Worm (Caenorhabditis elegans): Measurements from ENCODE around the gene C17C3.24.

Gene C17C3.24

DNA sequence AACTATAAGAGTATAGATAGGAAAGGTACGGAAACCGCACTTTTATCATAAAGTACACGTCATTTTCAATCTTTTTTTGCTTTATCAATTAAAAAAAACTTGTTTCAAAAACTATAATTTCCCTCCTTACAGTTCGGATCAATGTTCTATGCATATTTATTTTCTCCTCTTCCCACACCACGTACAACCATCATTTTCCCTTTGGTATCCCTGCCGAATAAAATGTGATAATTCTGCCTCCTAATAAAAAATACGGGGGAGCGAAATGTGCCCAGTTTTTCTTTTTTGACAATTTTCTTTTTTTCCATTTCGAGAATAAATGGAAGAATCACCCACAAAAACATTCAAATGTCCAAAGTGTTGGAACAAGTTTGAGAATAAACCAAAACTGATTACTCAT, 26.0 kb downstream of the C17C3.24 start, which contains the start of gene ZK177.3:
Gene ZK177.3, plus strand, starts transcription at position 301 of the 400 bp plus-strand sequence.
- TF ChIP-seq ttx-3 (tag; optimal IDR thresholded peaks at IDR 0.05) = no peak
- no peak for TF ChIP-seq fkh-6 (tag; optimal IDR thresholded peaks at IDR 0.05)
- no peak for TF ChIP-seq ceh-45 (GFP tag; IDR thresholded peaks at IDR 0.05)
- TF ChIP-seq nfya-1 (tag; optimal IDR thresholded peaks at IDR 0.05) = no peak
- no peak for TF ChIP-seq syd-9 (tag; optimal IDR thresholded peaks at IDR 0.05)
- no peak for TF ChIP-seq sox-2 (GFP tag; IDR thresholded peaks at IDR 0.05)
- no peak for TF ChIP-seq ama-1 (optimal IDR thresholded peaks at IDR 0.05)
- no peak for TF ChIP-seq npax-4 (tag; optimal IDR thresholded peaks at IDR 0.05)
- TF ChIP-seq nhr-11 (tag; optimal IDR thresholded peaks at IDR 0.05) = no peak
- no peak for TF ChIP-seq rnt-1 (tag; optimal IDR thresholded peaks at IDR 0.05)
- TF ChIP-seq dve-1 (tag; optimal IDR thresholded peaks at IDR 0.05) = no peak
- TF ChIP-seq fax-1 (tag; optimal IDR thresholded peaks at IDR 0.05) = no peak
- TF ChIP-seq ceh-6 (GFP tag; optimal IDR thresholded peaks at IDR 0.05) = no peak
- TF ChIP-seq pax-1 (tag; optimal IDR thresholded peaks at IDR 0.05) = no peak
- TF ChIP-seq odd-2 (tag; optimal IDR thresholded peaks at IDR 0.05) = no peak
- no peak for TF ChIP-seq hlh-13 (GFP tag; optimal IDR thresholded peaks at IDR 0.05)

DNA sequence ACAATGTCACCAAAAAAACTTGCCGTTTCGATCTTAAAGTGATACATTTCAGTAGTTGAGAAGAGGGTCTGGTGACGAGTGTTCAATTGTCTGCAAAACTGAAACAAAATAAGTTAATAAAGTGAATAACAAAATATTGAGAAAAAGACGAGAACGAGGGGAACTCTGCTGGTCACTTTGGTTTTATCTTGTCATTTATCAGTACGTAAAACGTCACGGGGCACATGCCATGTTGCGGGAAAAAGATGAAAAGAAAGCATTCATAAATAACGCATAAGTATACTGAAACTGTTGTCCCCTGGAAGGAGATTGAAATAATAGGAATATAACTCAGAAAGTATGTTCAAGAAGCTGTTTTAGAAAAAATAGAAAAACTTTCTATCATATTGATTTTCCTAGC, 26.7 kb downstream of the C17C3.24 start, which contains the start of gene sahd-1:
Gene sahd-1, minus strand, starts transcription at position 100 of the 400 bp plus-strand sequence.
- no peak for TF ChIP-seq ahr-1 (tag; optimal IDR thresholded peaks at IDR 0.05)
- TF ChIP-seq fax-1 (tag; optimal IDR thresholded peaks at IDR 0.05) = no peak
- TF ChIP-seq elt-2 (tag; optimal IDR thresholded peaks at IDR 0.05) = peak; percentile 56

DNA sequence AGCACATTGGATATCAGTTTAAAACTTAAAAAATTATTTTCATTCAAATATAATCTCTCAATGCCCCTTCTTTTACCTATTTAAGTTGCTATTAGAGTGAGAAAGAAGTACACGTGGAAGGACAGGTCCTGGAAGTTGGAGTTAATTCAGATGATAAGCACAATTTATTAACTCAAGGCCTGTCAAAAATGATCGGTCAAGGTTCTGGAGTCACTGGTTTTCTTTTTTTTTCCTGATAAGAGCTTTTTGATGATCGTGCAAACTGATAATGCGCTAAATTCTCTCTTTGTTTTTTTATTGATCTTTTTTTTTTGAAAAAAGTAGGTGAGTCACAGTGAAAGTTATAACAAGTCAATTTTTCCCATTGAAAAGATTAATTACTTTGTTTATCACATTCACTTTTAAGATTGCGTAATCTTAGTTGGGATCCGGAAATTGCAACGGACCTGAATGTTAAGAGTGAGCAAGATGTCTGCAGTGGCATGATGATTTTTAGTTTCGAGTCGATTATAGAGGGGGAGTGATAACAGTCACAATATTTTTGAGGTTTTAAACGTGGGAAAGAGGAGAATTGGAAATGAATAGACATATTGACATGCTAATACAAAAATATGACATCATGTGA, 29.0 kb downstream of the C17C3.24 start:
- no peak for TF ChIP-seq mec-3 (tag; optimal IDR thresholded peaks at IDR 0.05; ENCODE audit: borderline replicate concordance)
- TF ChIP-seq ceh-9 (tag; optimal IDR thresholded peaks at IDR 0.05) = no peak
- peak; percentile 81 for TF ChIP-seq elt-2 (tag; optimal IDR thresholded peaks at IDR 0.05)

DNA sequence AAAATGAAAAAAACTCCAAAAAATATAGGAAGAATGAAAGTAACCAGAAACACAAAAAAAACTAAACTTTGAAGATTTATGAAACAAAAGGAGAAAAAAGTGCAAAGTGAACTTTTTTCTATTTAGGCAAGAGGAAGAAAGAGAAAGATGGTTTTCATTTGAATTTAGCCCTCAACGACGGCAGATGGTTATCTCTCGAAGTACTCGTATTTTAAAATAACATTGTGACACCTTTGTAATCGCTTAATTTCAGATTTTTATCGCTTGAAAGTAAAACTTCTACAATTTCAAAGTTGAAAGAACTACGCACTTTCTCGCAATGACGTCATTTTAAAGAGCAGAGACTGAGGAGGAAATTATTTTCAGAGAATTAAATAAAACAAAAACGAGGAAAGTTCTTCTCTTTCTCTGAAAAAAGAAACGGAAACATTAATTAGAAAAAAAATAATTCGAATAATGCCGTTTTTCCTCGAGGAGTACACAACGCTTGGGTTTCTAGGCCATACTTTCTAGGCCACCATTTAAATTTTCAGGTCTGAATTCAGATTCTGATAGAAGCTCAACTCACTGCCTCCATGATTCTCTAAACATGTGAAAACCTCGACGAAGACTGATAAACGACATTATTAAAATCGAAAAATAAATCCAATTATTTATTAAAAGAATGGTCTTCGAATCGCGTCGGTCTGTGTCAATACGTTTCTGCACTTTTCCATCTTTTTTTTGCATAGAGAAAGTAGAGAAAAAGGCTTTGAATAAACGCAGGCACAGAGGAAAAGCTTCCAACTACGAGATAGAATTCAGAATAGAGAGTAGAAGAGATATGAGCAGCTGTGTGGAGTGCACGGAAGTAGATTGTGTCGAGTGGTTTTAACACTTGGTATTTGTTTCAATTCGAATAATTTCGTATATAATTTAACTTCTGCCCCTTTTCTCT, 29.9 kb downstream of the C17C3.24 start:
- TF ChIP-seq ceh-22 (tag; optimal IDR thresholded peaks at IDR 0.05) (no peak), unc-42 (tag; optimal IDR thresholded peaks at IDR 0.05) (peak; percentile 60), nhr-232 (tag; optimal IDR thresholded peaks at IDR 0.05) (no peak), ets-4 (tag; optimal IDR thresholded peaks at IDR 0.05) (peak; percentile 44), ceh-14 (tag; optimal IDR thresholded peaks at IDR 0.05) (peak; percentile 53), odd-2 (tag; optimal IDR thresholded peaks at IDR 0.05) (no peak), ztf-16 (tag; optimal IDR thresholded peaks at IDR 0.05) (no peak), hlh-30 (tag; optimal IDR thresholded peaks at IDR 0.05; ENCODE audit: insufficient read depth) (no peak), sdc-2 (tag; optimal IDR thresholded peaks at IDR 0.05) (no peak), C08G9.2 (tag; optimal IDR thresholded peaks at IDR 0.05) (peak; percentile 13), ceh-31 (tag; optimal IDR thresholded peaks at IDR 0.05) (peak; percentile 65), ama-1 (optimal IDR thresholded peaks at IDR 0.05) (no peak), tbx-7 (tag; optimal IDR thresholded peaks at IDR 0.05) (peak; percentile 35), tbx-2 (tag; optimal IDR thresholded peaks at IDR 0.05) (peak; percentile 33), lim-6 (tag; optimal IDR thresholded peaks at IDR 0.05) (no peak), Y22D7AL.16 (tag; optimal IDR thresholded peaks at IDR 0.05) (no peak), pha-4 (tag; optimal IDR thresholded peaks at IDR 0.05) (no peak), fkh-10 (GFP tag; optimal IDR thresholded peaks at IDR 0.05) (no peak)

Measured in whole organism, late embryonic.